Worm (Caenorhabditis elegans) whole organism, L1 larva: ENCODE results near the gene F54D5.24.
A peak's percentile ranks its signal among the peaks of the same experiment; 100 is the strongest.

Source experiments
- C04F5.9 ChIP-seq: sonication (generic microtip); optimal IDR thresholded peaks from 2 replicates; lab custom pipeline; 2016; ENCODE audit warnings: missing genetic modification characterization, missing compliant biosample characterization
- C16A3.4 ChIP-seq: fragments of 150-350 bp; optimal IDR thresholded peaks from 2 replicates; lab custom pipeline; 2014; ENCODE audit warnings: missing biosample characterization, missing genetic modification characterization
- C34B4.2 ChIP-seq: sonication (generic microtip); optimal IDR thresholded peaks from 2 replicates; lab custom pipeline; 2017; ENCODE audit warnings: mild to moderate bottlenecking, missing genetic modification characterization, missing compliant biosample characterization
- F16B12.6 ChIP-seq: fragments of 150-350 bp; optimal IDR thresholded peaks from 2 replicates; lab custom pipeline; 2014; ENCODE audit warnings: missing biosample characterization, missing genetic modification characterization
- aha-1 ChIP-seq: fragments of 150-350 bp; optimal IDR thresholded peaks from 2 replicates; lab custom pipeline; 2014; ENCODE audit warnings: missing biosample characterization, missing genetic modification characterization
- alr-1 ChIP-seq: fragments of 200-800 bp; sonication (Bioruptor generic); optimal IDR thresholded peaks from 2 replicates; lab custom pipeline; 2018; ENCODE audit warnings: borderline replicate concordance, mild to moderate bottlenecking, missing genetic modification characterization, missing compliant biosample characterization
- blmp-1 ChIP-seq: fragments of 150-350 bp; optimal IDR thresholded peaks from 2 replicates; lab custom pipeline; 2014; ENCODE audit warnings: missing biosample characterization, missing genetic modification characterization
- ceh-63 ChIP-seq: fragments of 200-800 bp; sonication (Bioruptor generic); optimal IDR thresholded peaks from 2 replicates; lab custom pipeline; 2018; ENCODE audit warnings: mild to moderate bottlenecking, missing genetic modification characterization, missing compliant biosample characterization
- ceh-8 ChIP-seq: fragments of 200-800 bp; sonication (Bioruptor generic); optimal IDR thresholded peaks from 2 replicates; lab custom pipeline; 2018; ENCODE audit warnings: mild to moderate bottlenecking, missing genetic modification characterization, moderate library complexity, missing compliant biosample characterization
- ceh-82 ChIP-seq, 3 experiments: fragments of 150-350 bp in 1 of 3; sonication (generic microtip) in 2 of 3; optimal IDR thresholded peaks; 2 replicates each; lab custom pipeline; 2014 to 2017; ENCODE audit warnings: missing biosample characterization in 3 of 3, missing genetic modification characterization in 3 of 3
- ceh-90 ChIP-seq: sonication (generic microtip); optimal IDR thresholded peaks from 2 replicates; lab custom pipeline; 2016; ENCODE audit warnings: missing genetic modification characterization, missing compliant biosample characterization
- dpl-1 ChIP-seq, 3 experiments: fragments of 150-350 bp in 2 of 3; sonication (generic microtip) in 1 of 3; optimal IDR thresholded peaks; 2 replicates each; lab custom pipeline; 2014 to 2017; ENCODE audit warnings: missing biosample characterization in 3 of 3, missing genetic modification characterization in 3 of 3, missing genetic modification reagents in 3 of 3
- dsc-1 ChIP-seq: sonication (generic microtip); optimal IDR thresholded peaks from 2 replicates; lab custom pipeline; 2016; ENCODE audit warnings: mild to moderate bottlenecking, missing genetic modification characterization, missing compliant biosample characterization
- egl-27 ChIP-seq, 2 experiments: fragments of 150-350 bp in 1 of 2; sonication (generic microtip); optimal IDR thresholded peaks; 3 replicates each; lab custom pipeline; 2017 to 2018; ENCODE audit warnings: missing biosample characterization in 2 of 2, missing genetic modification characterization in 2 of 2, missing genetic modification reagents in 2 of 2
- elt-2 ChIP-seq: sonication (generic microtip); optimal IDR thresholded peaks from 2 replicates; lab custom pipeline; 2016; ENCODE audit warnings: missing genetic modification characterization, mild to moderate bottlenecking, inconsistent platforms, missing compliant biosample characterization, missing genetic modification reagents
- elt-3 ChIP-seq, 6 experiments: fragments of 150-350 bp in 1 of 6; sonication (generic microtip); optimal IDR thresholded peaks; 2 replicates each; lab custom pipeline; 2017 to 2018; ENCODE audit warnings: missing biosample characterization in 6 of 6, missing genetic modification characterization in 6 of 6, inconsistent platforms in 1 of 6
- ets-5 ChIP-seq: fragments of 200-800 bp; sonication (Bioruptor generic); IDR thresholded peaks from 2 replicates; pipeline ENCODE4 v1.3.6; 2022; ENCODE audit warnings: missing genetic modification characterization, missing compliant biosample characterization
- fkh-10 ChIP-seq: sonication (generic microtip); optimal IDR thresholded peaks from 2 replicates; lab custom pipeline; 2017; ENCODE audit warnings: missing biosample characterization, missing genetic modification reagents, missing genetic modification characterization
- fkh-8 ChIP-seq: sonication (generic microtip); optimal IDR thresholded peaks from 2 replicates; lab custom pipeline; 2016; ENCODE audit warnings: mild to moderate bottlenecking, missing genetic modification characterization, missing compliant biosample characterization
- grh-1 ChIP-seq: fragments of 200-800 bp; sonication (Bioruptor generic); IDR thresholded peaks from 2 replicates; pipeline ENCODE4 v1.3.6; 2022; ENCODE audit warnings: missing genetic modification reagents, missing genetic modification characterization, missing compliant biosample characterization
- irx-1 ChIP-seq: sonication (generic microtip); optimal IDR thresholded peaks from 2 replicates; lab custom pipeline; 2016; ENCODE audit warnings: missing genetic modification characterization, missing compliant biosample characterization
- isw-1 ChIP-seq: fragments of 200-800 bp; sonication (Bioruptor generic); IDR thresholded peaks from 2 replicates; pipeline ENCODE4 v1.3.6; 2022; ENCODE audit warnings: missing genetic modification characterization, missing compliant biosample characterization
- lin-13 ChIP-seq: fragments of 150-350 bp; optimal IDR thresholded peaks from 2 replicates; lab custom pipeline; 2014; ENCODE audit warnings: missing biosample characterization, missing genetic modification reagents, missing genetic modification characterization
- lin-39 ChIP-seq: fragments of 150-350 bp; optimal IDR thresholded peaks from 2 replicates; lab custom pipeline; 2014; ENCODE audit warnings: missing biosample characterization, missing genetic modification reagents, missing genetic modification characterization
- lir-3 ChIP-seq: sonication (generic microtip); optimal IDR thresholded peaks from 2 replicates; lab custom pipeline; 2016; ENCODE audit warnings: mild to moderate bottlenecking, missing genetic modification characterization, moderate library complexity, missing compliant biosample characterization; ENCODE audit not compliant: poor library complexity
- lsy-2 ChIP-seq, 2 experiments: fragments of 150-350 bp; optimal IDR thresholded peaks; 2 replicates each; lab custom pipeline; 2014; ENCODE audit warnings: missing biosample characterization in 2 of 2, missing genetic modification characterization in 2 of 2
- mab-9 ChIP-seq: fragments of 200-800 bp; sonication (Bioruptor generic); IDR thresholded peaks from 2 replicates; pipeline ENCODE4 v1.3.6; 2022; ENCODE audit warnings: missing genetic modification reagents, missing genetic modification characterization, missing compliant biosample characterization
- mdl-1 ChIP-seq, 2 experiments: fragments of 150-350 bp; optimal IDR thresholded peaks; 2 replicates each; lab custom pipeline; 2014 to 2017; ENCODE audit warnings: missing biosample characterization in 2 of 2, missing genetic modification characterization in 2 of 2, inconsistent platforms in 1 of 2
- mef-2 ChIP-seq: fragments of 150-350 bp; optimal IDR thresholded peaks from 2 replicates; lab custom pipeline; 2014; ENCODE audit warnings: missing biosample characterization, missing genetic modification characterization
- nhr-12 ChIP-seq: sonication (generic microtip); optimal IDR thresholded peaks from 2 replicates; lab custom pipeline; 2017; ENCODE audit warnings: missing biosample characterization, missing genetic modification characterization
- nhr-20 ChIP-seq: sonication (generic microtip); optimal IDR thresholded peaks from 2 replicates; lab custom pipeline; 2016; ENCODE audit warnings: mild to moderate bottlenecking, missing genetic modification characterization, missing compliant biosample characterization
- nhr-237 ChIP-seq: fragments of 150-350 bp; optimal IDR thresholded peaks from 2 replicates; lab custom pipeline; 2014; ENCODE audit warnings: missing biosample characterization, missing genetic modification characterization
- nhr-85 ChIP-seq: sonication (generic microtip); peaks from one replicate; lab custom pipeline; 2016; ENCODE audit warnings: missing genetic modification characterization, inconsistent platforms, missing compliant biosample characterization
- nhr-90 ChIP-seq: sonication (generic microtip); optimal IDR thresholded peaks from 2 replicates; lab custom pipeline; 2016; ENCODE audit warnings: mild to moderate bottlenecking, missing genetic modification characterization, missing compliant biosample characterization; ENCODE audit not compliant: poor library complexity
- snpc-4 ChIP-seq: fragments of 150-350 bp; optimal IDR thresholded peaks from 2 replicates; lab custom pipeline; 2014; ENCODE audit warnings: missing biosample characterization, missing genetic modification characterization
- snu-23 ChIP-seq: sonication (generic microtip); optimal IDR thresholded peaks from 2 replicates; lab custom pipeline; 2016; ENCODE audit warnings: missing genetic modification characterization, missing compliant biosample characterization
- swsn-7 ChIP-seq: sonication (generic microtip); optimal IDR thresholded peaks from 2 replicates; lab custom pipeline; 2016; ENCODE audit warnings: missing genetic modification characterization, missing compliant biosample characterization
- tbx-2 ChIP-seq: sonication (generic microtip); optimal IDR thresholded peaks from 2 replicates; lab custom pipeline; 2016; ENCODE audit warnings: missing genetic modification characterization, missing compliant biosample characterization
- xbp-1 ChIP-seq: sonication (generic microtip); optimal IDR thresholded peaks from 2 replicates; lab custom pipeline; 2016; ENCODE audit warnings: missing genetic modification characterization, missing compliant biosample characterization
- zip-4 ChIP-seq: fragments of 200-800 bp; sonication (Bioruptor generic); optimal IDR thresholded peaks from 2 replicates; lab custom pipeline; 2018; ENCODE audit warnings: mild to moderate bottlenecking, missing genetic modification characterization, moderate library complexity, missing compliant biosample characterization
- ztf-11 ChIP-seq, 2 experiments: sonication (generic microtip); optimal IDR thresholded peaks; 2 replicates each; lab custom pipeline; 2016 to 2017; ENCODE audit warnings: missing genetic modification characterization in 2 of 2, missing biosample characterization in 1 of 2, missing compliant biosample characterization in 1 of 2
- ztf-4 ChIP-seq: fragments of 150-350 bp; optimal IDR thresholded peaks from 2 replicates; lab custom pipeline; 2014; ENCODE audit warnings: missing biosample characterization, missing genetic modification characterization

F54D5.24 gene

DNA sequence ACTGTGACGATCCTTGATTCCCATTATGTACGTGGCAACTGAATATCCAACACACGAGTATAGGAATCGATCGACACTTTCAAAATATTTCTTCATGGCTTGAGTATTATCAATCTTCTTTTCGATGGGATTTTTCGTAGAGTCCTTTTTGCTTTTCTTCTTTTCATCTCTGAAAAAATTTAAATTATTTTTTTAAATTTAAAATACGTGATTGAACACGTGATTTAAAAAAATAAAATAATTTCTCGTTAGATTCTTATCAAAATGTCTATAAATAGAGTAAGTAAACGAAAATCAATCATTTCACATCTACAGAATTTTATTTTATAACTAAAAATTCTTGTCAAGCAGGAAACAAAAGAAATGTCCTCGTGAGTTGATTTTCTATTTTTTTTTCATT is 34.4 kb upstream of the F54D5.24 start, which contains the start of gene Y62F5A.10:
Y62F5A.10 (plus strand) TSS at position 301 of the 400 bp plus-strand sequence.
- TF ChIP-seq nhr-90 (tag; lab: Kevin White, UChicago) = no peak
- no peak for TF ChIP-seq lin-13
- no peak for TF ChIP-seq lin-39 (tag; lab: Kevin White, UChicago)
- TF ChIP-seq ztf-4 (tag; lab: Kevin White, UChicago) = no peak
- TF ChIP-seq mef-2 (tag; lab: Kevin White, UChicago) = no peak
- TF ChIP-seq alr-1 (tag; lab: Kevin White, UChicago) = no peak
- no peak for TF ChIP-seq ztf-11 (tag; optimal IDR thresholded peaks at IDR 0.05; lab: Kevin White, UChicago)
- TF ChIP-seq elt-3 (tag; optimal IDR thresholded peaks at IDR 0.05; lab: Kevin White, UChicago) = no peak
- TF ChIP-seq ceh-82 (tag; optimal IDR thresholded peaks at IDR 0.05; lab: Kevin White, UChicago) = no peak
- no peak for TF ChIP-seq mdl-1 (tag; optimal IDR thresholded peaks at IDR 0.05; lab: Kevin White, UChicago)
- TF ChIP-seq grh-1 (GFP tag; lab: Robert Waterston, UW) = no peak
- TF ChIP-seq lsy-2 (tag; optimal IDR thresholded peaks at IDR 0.05; lab: Kevin White, UChicago) = no peak
- TF ChIP-seq nhr-85 (tag; lab: Kevin White, UChicago) = no peak
- no peak for TF ChIP-seq ceh-63 (GFP tag; lab: Kevin White, UChicago)
- TF ChIP-seq fkh-10 (GFP tag; lab: Kevin White, UChicago) = no peak
- TF ChIP-seq blmp-1 = no peak
- TF ChIP-seq dsc-1 = no peak
- TF ChIP-seq isw-1 (GFP tag; lab: Robert Waterston, UW) = no peak

DNA sequence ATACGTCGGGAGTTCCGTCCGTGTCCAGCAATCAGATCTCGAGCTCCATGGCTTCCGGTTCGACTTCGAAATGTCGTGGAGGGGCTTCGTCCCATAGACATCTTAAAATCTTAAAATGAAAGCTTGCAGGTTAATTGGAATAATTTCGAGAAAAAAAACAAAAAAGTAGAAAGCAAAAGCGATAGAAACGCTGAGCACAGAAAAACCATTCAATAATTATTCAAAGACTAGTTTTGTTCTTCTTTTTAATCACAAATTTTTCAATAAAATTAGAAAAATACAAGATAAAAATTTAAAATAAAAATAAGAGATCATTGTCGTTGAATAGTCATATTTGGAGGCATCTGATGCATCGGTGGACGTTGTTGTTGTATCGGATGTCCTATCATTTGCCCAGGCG is 28.8 kb upstream of the F54D5.24 start, which contains the start of gene age-1:
age-1 (minus strand) TSS at position 101 of the 400 bp plus-strand sequence.
- no peak for TF ChIP-seq dpl-1 (GFP tag; optimal IDR thresholded peaks at IDR 0.05; lab: Kevin White, UChicago)
- no peak for TF ChIP-seq ceh-63 (GFP tag; lab: Kevin White, UChicago)
- no peak for TF ChIP-seq snpc-4 (tag; lab: Kevin White, UChicago)

- TF ChIP-seq egl-27 (tag; optimal IDR thresholded peaks at IDR 0.05; lab: Kevin White, UChicago) (no peak), lin-13 (no peak), ets-5 (no peak), elt-2 (tag; lab: Kevin White, UChicago) (no peak), nhr-20 (tag; lab: Kevin White, UChicago) (no peak), aha-1 (tag; lab: Kevin White, UChicago) (no peak), C04F5.9 (tag; lab: Kevin White, UChicago) (no peak), ceh-82 (tag; optimal IDR thresholded peaks at IDR 0.05; lab: Kevin White, UChicago) (no peak), nhr-12 (tag; lab: Kevin White, UChicago) (no peak), alr-1 (tag; lab: Kevin White, UChicago) (no peak), mab-9 (GFP tag; lab: Robert Waterston, UW) (no peak), irx-1 (tag; lab: Kevin White, UChicago) (no peak), C34B4.2 (no peak)
Observed at ce11 chrII:11533716-11534115, 22.0 kb upstream of the F54D5.24 start, which contains the start of gene mdt-8. TSS of gene mdt-8 (minus strand) at chrII:11533816.

ce11 chrII:11534429-11535099 is 21.2 kb upstream of the F54D5.24 start, which contains the start of gene Y62F5A.12:
TSS of gene Y62F5A.12 (minus strand) at chrII:11534479.
- peak; percentile 80 for TF ChIP-seq swsn-7 (tag; lab: Kevin White, UChicago)
- peak; percentile 59 for TF ChIP-seq lin-13
- TF ChIP-seq xbp-1 (tag; lab: Kevin White, UChicago) = peak; percentile 86
- TF ChIP-seq mdl-1 (tag; optimal IDR thresholded peaks at IDR 0.05; lab: Kevin White, UChicago) = peak in 1 of 2 experiments; percentile 71
- TF ChIP-seq lir-3 (tag; lab: Kevin White, UChicago) = peak; percentile 91
- peak; percentile 51 for TF ChIP-seq ceh-90
- peak; percentile 86 for TF ChIP-seq nhr-90 (tag; lab: Kevin White, UChicago)
- TF ChIP-seq ztf-11 (tag; optimal IDR thresholded peaks at IDR 0.05; lab: Kevin White, UChicago) = peak in 1 of 2 experiments; percentile 94
- TF ChIP-seq ceh-63 (GFP tag; lab: Kevin White, UChicago) = peak; percentile 86
- TF ChIP-seq nhr-20 (tag; lab: Kevin White, UChicago) = peak; percentile 86
- TF ChIP-seq snu-23 (GFP tag; lab: Kevin White, UChicago) = peak; percentile 89
- TF ChIP-seq fkh-8 (tag; lab: Kevin White, UChicago) = peak; percentile 90
- peak in 2 of 6 experiments; percentile 11 to 13 for TF ChIP-seq elt-3 (tag; optimal IDR thresholded peaks at IDR 0.05; lab: Kevin White, UChicago)
- peak; percentile 57 for TF ChIP-seq ceh-8 (GFP tag; lab: Kevin White, UChicago)
- TF ChIP-seq C16A3.4 = peak; percentile 71
- peak; percentile 22 for TF ChIP-seq blmp-1
- TF ChIP-seq isw-1 (GFP tag; lab: Robert Waterston, UW) = peak; percentile 89
- peak; percentile 82 for TF ChIP-seq tbx-2 (tag; lab: Kevin White, UChicago)
- peak; percentile 74 for TF ChIP-seq nhr-85 (tag; lab: Kevin White, UChicago)
- peak; percentile 32 for TF ChIP-seq F16B12.6 (tag; lab: Kevin White, UChicago)
- peak; percentile 81 to 89 (median 85) for TF ChIP-seq dpl-1 (GFP tag; optimal IDR thresholded peaks at IDR 0.05; lab: Kevin White, UChicago)
- TF ChIP-seq dsc-1 = peak; percentile 83
- peak; percentile 11 for TF ChIP-seq zip-4 (GFP tag; lab: Kevin White, UChicago)
- TF ChIP-seq nhr-237 (tag; lab: Kevin White, UChicago) = peak; percentile 34
- TF ChIP-seq ceh-82 (tag; optimal IDR thresholded peaks at IDR 0.05; lab: Kevin White, UChicago) = peak; percentile 76 to 92 (median 80)
